Worm (Caenorhabditis elegans) whole organism, L4 larva: ENCODE results near the gene D1014.13.

ENCODE experiments used
- aly-2 ChIP-seq: sonication (generic microtip); optimal IDR thresholded peaks from 2 replicates; lab custom pipeline; 2018; ENCODE audit warnings: missing biosample characterization, missing genetic modification characterization
- daf-12 ChIP-seq: fragments of 150-350 bp; optimal IDR thresholded peaks from 2 replicates; lab custom pipeline; 2014; ENCODE audit warnings: missing biosample characterization, missing genetic modification reagents, missing genetic modification characterization
- fos-1 ChIP-seq: fragments of 150-350 bp; optimal IDR thresholded peaks from 2 replicates; lab custom pipeline; 2014; ENCODE audit warnings: missing biosample characterization, missing genetic modification characterization
- lin-39 ChIP-seq: fragments of 150-350 bp; optimal IDR thresholded peaks from 2 replicates; lab custom pipeline; 2014; ENCODE audit warnings: missing biosample characterization, missing genetic modification reagents, missing genetic modification characterization
- mes-2 ChIP-seq: sonication (generic microtip); optimal IDR thresholded peaks from 2 replicates; lab custom pipeline; 2016; ENCODE audit warnings: missing genotype, mild to moderate bottlenecking, missing genetic modification characterization, missing compliant biosample characterization; ENCODE audit not compliant: poor library complexity, severe bottlenecking
- nhr-25 ChIP-seq: sonication (generic microtip); optimal IDR thresholded peaks from 2 replicates; lab custom pipeline; 2017; ENCODE audit warnings: missing genetic modification characterization, mild to moderate bottlenecking, missing compliant biosample characterization, antibody characterized with exemption, moderate library complexity, borderline replicate concordance; ENCODE audit not compliant: insufficient read depth
- snpc-4 ChIP-seq: fragments of 150-350 bp; optimal IDR thresholded peaks from 2 replicates; lab custom pipeline; 2014; ENCODE audit warnings: missing biosample characterization, missing genetic modification characterization

ce11 chrV:8117964-8118363, 27.5 kb upstream of the D1014.13 start, which contains the start of gene D1014.7:
- TF ChIP-seq lin-39 (tag; lab: Kevin White, UChicago) (no peak), snpc-4 (tag; lab: Kevin White, UChicago) (no peak), daf-12 (no peak), nhr-25 (tag; lab: Kevin White, UChicago) (no peak), aly-2 (tag; lab: Kevin White, UChicago) (no peak), fos-1 (no peak), mes-2 (tag; lab: Kevin White, UChicago) (no peak)
